Fruit fly (Drosophila melanogaster) whole organism, embryonic: ENCODE results near the gene Mco4.

ENCODE experiments used
- Abd-B ChIP-seq: fragments of 200-800 bp; sonication (Bioruptor generic); optimal IDR thresholded peaks from 2 replicates; lab custom pipeline; 2018; ENCODE audit warnings: missing biosample characterization, mild to moderate bottlenecking, missing genetic modification characterization, moderate library complexity
- B-H2 ChIP-seq: fragments of 200-800 bp; sonication (Bioruptor generic); optimal IDR thresholded peaks from 2 replicates; lab custom pipeline; 2018; ENCODE audit warnings: missing biosample characterization, mild to moderate bottlenecking, missing genetic modification characterization
- C15 ChIP-seq: fragments of 200-800 bp; sonication (Bioruptor generic); IDR thresholded peaks from 3 replicates; pipeline ENCODE4 v1.3.6; 2022; ENCODE audit warnings: missing biosample characterization, missing genetic modification characterization
- CG11504 ChIP-seq: fragments of 200-800 bp; sonication (Bioruptor generic); optimal IDR thresholded peaks from 3 replicates; lab custom pipeline; 2019; ENCODE audit warnings: missing biosample characterization, mild to moderate bottlenecking, missing genetic modification characterization, moderate library complexity
- CG1233 ChIP-seq: fragments of 200-800 bp; sonication (Bioruptor generic); optimal IDR thresholded peaks from 4 replicates; lab custom pipeline; 2018; ENCODE audit warnings: missing biosample characterization, mild to moderate bottlenecking, missing genetic modification characterization
- CG13296 ChIP-seq: fragments of 200-800 bp; sonication (Bioruptor generic); optimal IDR thresholded peaks from 3 replicates; lab custom pipeline; 2018; ENCODE audit warnings: missing biosample characterization, mild to moderate bottlenecking, missing genetic modification characterization
- CG14441 ChIP-seq: fragments of 200-800 bp; sonication (Bioruptor generic); IDR thresholded peaks from 2 replicates; pipeline ENCODE4 v1.3.6; 2022; ENCODE audit warnings: missing biosample characterization, missing genetic modification characterization
- CG15479 ChIP-seq: fragments of 200-800 bp; sonication (Bioruptor generic); optimal IDR thresholded peaks from 3 replicates; lab custom pipeline; 2019; ENCODE audit warnings: missing biosample characterization, mild to moderate bottlenecking, missing genetic modification characterization, moderate library complexity
- CG16815 ChIP-seq: fragments of 200-800 bp; sonication (Bioruptor generic); optimal IDR thresholded peaks from 3 replicates; lab custom pipeline; 2017; ENCODE audit warnings: missing biosample characterization, mild to moderate bottlenecking, missing genetic modification characterization
- CG17328 ChIP-seq: fragments of 200-800 bp; sonication (Bioruptor generic); IDR thresholded peaks from 2 replicates; pipeline ENCODE4 v1.3.6; 2022; ENCODE audit warnings: missing biosample characterization, missing genetic modification characterization
- CG17361 ChIP-seq: fragments of 200-800 bp; sonication (Bioruptor generic); IDR thresholded peaks from 3 replicates; pipeline ENCODE4 v1.3.6; 2022; ENCODE audit warnings: missing biosample characterization, missing genetic modification characterization
- CG1792 ChIP-seq: fragments of 200-800 bp; sonication (Bioruptor generic); optimal IDR thresholded peaks from 2 replicates; lab custom pipeline; 2016; ENCODE audit warnings: missing biosample characterization, missing genetic modification characterization
- CG3281 ChIP-seq: fragments of 200-800 bp; sonication (Bioruptor generic); optimal IDR thresholded peaks from 3 replicates; lab custom pipeline; 2017; ENCODE audit warnings: missing biosample characterization, mild to moderate bottlenecking, missing genetic modification characterization
- CG3838 ChIP-seq: fragments of 200-800 bp; sonication (Bioruptor generic); optimal IDR thresholded peaks from 3 replicates; lab custom pipeline; 2016; ENCODE audit warnings: missing biosample characterization, missing genetic modification characterization
- CG4854 ChIP-seq: fragments of 200-800 bp; sonication (Bioruptor generic); optimal IDR thresholded peaks from 2 replicates; lab custom pipeline; 2016; ENCODE audit warnings: missing biosample characterization, missing genetic modification characterization, inconsistent platforms
- CG6813 ChIP-seq: fragments of 200-800 bp; sonication (Bioruptor generic); optimal IDR thresholded peaks from 2 replicates; lab custom pipeline; 2017; ENCODE audit warnings: missing biosample characterization, missing genetic modification characterization, mild to moderate bottlenecking, moderate library complexity, missing genetic modification reagents
- CG7745 ChIP-seq: fragments of 200-800 bp; sonication (Bioruptor generic); optimal IDR thresholded peaks from 2 replicates; lab custom pipeline; 2018; ENCODE audit warnings: missing biosample characterization, mild to moderate bottlenecking, missing genetic modification characterization, moderate library complexity
- CG7786 ChIP-seq: fragments of 200-800 bp; sonication (Bioruptor generic); optimal IDR thresholded peaks from 2 replicates; lab custom pipeline; 2016; ENCODE audit warnings: missing biosample characterization, missing genetic modification characterization
- CTCF ChIP-seq: fragments of 200-800 bp; sonication (Bioruptor generic); optimal IDR thresholded peaks from 2 replicates; lab custom pipeline; 2017; ENCODE audit warnings: missing biosample characterization, mild to moderate bottlenecking, missing genetic modification characterization, moderate library complexity
- Chrac-16 ChIP-seq: fragments of 200-800 bp; sonication (Bioruptor generic); optimal IDR thresholded peaks from 3 replicates; lab custom pipeline; 2016; ENCODE audit warnings: missing biosample characterization, missing genetic modification characterization
- CoRest ChIP-seq: fragments of 200-800 bp; sonication (Bioruptor generic); optimal IDR thresholded peaks from 3 replicates; lab custom pipeline; 2018; ENCODE audit warnings: missing biosample characterization, mild to moderate bottlenecking, missing genetic modification characterization, moderate library complexity
- D ChIP-seq, 2 experiments: fragments of 200-800 bp in 1 of 2; fragments of >200 bp in 1 of 2; sonication (Bioruptor generic) in 1 of 2; optimal IDR thresholded peaks; 2 replicates in 1 of 2; 3 replicates in 1 of 2; lab custom pipeline; 2017; ENCODE audit warnings: mild to moderate bottlenecking in 1 of 2, missing biosample characterization in 1 of 2, missing genetic modification characterization in 1 of 2, missing genetic modification reagents in 1 of 2
- Deaf1 ChIP-seq: fragments of 200-800 bp; optimal IDR thresholded peaks from 3 replicates; lab custom pipeline; 2019; ENCODE audit warnings: missing biosample characterization, mild to moderate bottlenecking, missing genetic modification characterization, moderate library complexity
- Dp ChIP-seq: fragments of 200-800 bp; sonication (Bioruptor generic); optimal IDR thresholded peaks from 2 replicates; lab custom pipeline; 2018; ENCODE audit warnings: missing biosample characterization, mild to moderate bottlenecking, missing genetic modification characterization, moderate library complexity
- ERR ChIP-seq: fragments of 200-800 bp; sonication (Bioruptor generic); optimal IDR thresholded peaks from 2 replicates; lab custom pipeline; 2016; ENCODE audit warnings: missing biosample characterization, missing genetic modification characterization
- MTF-1 ChIP-seq: fragments of 200-800 bp; sonication (Bioruptor generic); optimal IDR thresholded peaks from 2 replicates; lab custom pipeline; 2018; ENCODE audit warnings: missing biosample characterization, mild to moderate bottlenecking, missing genetic modification characterization, borderline replicate concordance
- Meics ChIP-seq: fragments of 200-800 bp; sonication (Bioruptor generic); optimal IDR thresholded peaks from 2 replicates; lab custom pipeline; 2017; ENCODE audit warnings: missing biosample characterization, mild to moderate bottlenecking, missing genetic modification characterization
- NC2α ChIP-seq: fragments of 200-800 bp; sonication (Bioruptor generic); optimal IDR thresholded peaks from 2 replicates; lab custom pipeline; 2016; ENCODE audit warnings: missing biosample characterization, missing genetic modification characterization
- NC2β ChIP-seq: fragments of 200-800 bp; sonication (Bioruptor generic); optimal IDR thresholded peaks from 2 replicates; lab custom pipeline; 2016; ENCODE audit warnings: missing biosample characterization, missing genetic modification characterization
- Rfx ChIP-seq: fragments of 200-800 bp; sonication (Bioruptor generic); IDR thresholded peaks from 2 replicates; pipeline ENCODE4 v1.3.6; 2022; ENCODE audit warnings: missing biosample characterization, missing genetic modification characterization
- Side ChIP-seq: fragments of 200-800 bp; sonication (Bioruptor generic); optimal IDR thresholded peaks from 2 replicates; lab custom pipeline; 2016; ENCODE audit warnings: missing biosample characterization, missing genetic modification characterization
- bsh ChIP-seq, 2 experiments: fragments of 200-800 bp; sonication (Bioruptor generic); optimal IDR thresholded peaks; 2 replicates each; lab custom pipeline; 2017 to 2018; ENCODE audit warnings: mild to moderate bottlenecking in 2 of 2, missing biosample characterization in 2 of 2, missing genetic modification characterization in 2 of 2, moderate library complexity in 1 of 2
- chinmo ChIP-seq: fragments of 200-800 bp; sonication (Bioruptor generic); IDR thresholded peaks from 4 replicates; pipeline ENCODE4 v1.3.6; 2022; ENCODE audit warnings: missing biosample characterization, missing genetic modification characterization; ENCODE audit not compliant: partially characterized antibody
- crp ChIP-seq, 2 experiments: fragments of 200-800 bp; sonication (Bioruptor generic); optimal IDR thresholded peaks; 2 replicates in 1 of 2; 3 replicates in 1 of 2; lab custom pipeline; 2017; ENCODE audit warnings: missing biosample characterization in 2 of 2, missing genetic modification characterization in 2 of 2, mild to moderate bottlenecking in 1 of 2, moderate library complexity in 1 of 2
- exex ChIP-seq: fragments of 200-800 bp; sonication (Bioruptor generic); optimal IDR thresholded peaks from 4 replicates; lab custom pipeline; 2018; ENCODE audit warnings: missing biosample characterization, mild to moderate bottlenecking, missing genetic modification characterization, moderate library complexity
- gsb ChIP-seq: fragments of 200-800 bp; sonication (Bioruptor generic); IDR thresholded peaks from 2 replicates; pipeline ENCODE4 v1.3.6; 2022; ENCODE audit warnings: missing biosample characterization, missing genetic modification characterization
- hb ChIP-seq: fragments of 200-800 bp; sonication (Bioruptor generic); IDR thresholded peaks from 3 replicates; pipeline ENCODE4 v1.3.6; 2022; ENCODE audit warnings: missing biosample characterization, missing genetic modification characterization; ENCODE audit not compliant: partially characterized antibody
- klu ChIP-seq: fragments of 200-800 bp; sonication (Bioruptor generic); IDR thresholded peaks from 2 replicates; pipeline ENCODE4 v1.3.6; 2022; ENCODE audit warnings: missing biosample characterization, missing genetic modification characterization
- knrl ChIP-seq: fragments of 200-800 bp; sonication (Bioruptor generic); IDR thresholded peaks from 3 replicates; pipeline ENCODE4 v1.3.6; 2022; ENCODE audit warnings: missing biosample characterization, missing genetic modification characterization; ENCODE audit not compliant: partially characterized antibody
- lab ChIP-seq: fragments of 200-800 bp; sonication (Bioruptor generic); optimal IDR thresholded peaks from 3 replicates; lab custom pipeline; 2017; ENCODE audit warnings: missing biosample characterization, missing genetic modification characterization, mild to moderate bottlenecking, moderate library complexity, missing genetic modification reagents
- oc ChIP-seq: fragments of 200-800 bp; sonication (Bioruptor generic); optimal IDR thresholded peaks from 2 replicates; lab custom pipeline; 2018; ENCODE audit warnings: missing biosample characterization, mild to moderate bottlenecking, missing genetic modification characterization, moderate library complexity
- pb ChIP-seq: fragments of 200-800 bp; sonication (Bioruptor generic); optimal IDR thresholded peaks from 3 replicates; lab custom pipeline; 2016; ENCODE audit warnings: missing biosample characterization, missing genetic modification characterization
- phol ChIP-seq: fragments of 200-800 bp; sonication (Bioruptor generic); optimal IDR thresholded peaks from 3 replicates; lab custom pipeline; 2018; ENCODE audit warnings: missing biosample characterization, mild to moderate bottlenecking, missing genetic modification characterization, moderate library complexity
- ranshi ChIP-seq: fragments of 200-800 bp; sonication (Bioruptor generic); IDR thresholded peaks from 2 replicates; pipeline ENCODE4 v1.3.6; 2022; ENCODE audit warnings: missing biosample characterization, missing genetic modification characterization
- ro ChIP-seq: fragments of 200-800 bp; sonication (Bioruptor generic); IDR thresholded peaks from 2 replicates; pipeline ENCODE4 v1.3.6; 2022; ENCODE audit warnings: missing biosample characterization, missing genetic modification characterization
- sr ChIP-seq: fragments of 200-800 bp; sonication (Bioruptor generic); IDR thresholded peaks from 3 replicates; pipeline ENCODE4 v1.3.6; 2022; ENCODE audit warnings: missing biosample characterization, missing genetic modification characterization
- tin ChIP-seq: fragments of 200-800 bp; sonication (Bioruptor generic); optimal IDR thresholded peaks from 3 replicates; lab custom pipeline; 2016; ENCODE audit warnings: missing biosample characterization, missing genetic modification characterization
- tup ChIP-seq: fragments of 200-800 bp; sonication (Bioruptor generic); optimal IDR thresholded peaks from 2 replicates; lab custom pipeline; 2016; ENCODE audit warnings: missing biosample characterization, mild to moderate bottlenecking, missing genetic modification characterization, moderate library complexity
- vnd ChIP-seq: fragments of 200-800 bp; sonication (Bioruptor generic); IDR thresholded peaks from 3 replicates; pipeline ENCODE4 v1.3.6; 2022; ENCODE audit warnings: missing biosample characterization, missing genetic modification characterization; ENCODE audit not compliant: partially characterized antibody

Mco4 gene

DNA sequence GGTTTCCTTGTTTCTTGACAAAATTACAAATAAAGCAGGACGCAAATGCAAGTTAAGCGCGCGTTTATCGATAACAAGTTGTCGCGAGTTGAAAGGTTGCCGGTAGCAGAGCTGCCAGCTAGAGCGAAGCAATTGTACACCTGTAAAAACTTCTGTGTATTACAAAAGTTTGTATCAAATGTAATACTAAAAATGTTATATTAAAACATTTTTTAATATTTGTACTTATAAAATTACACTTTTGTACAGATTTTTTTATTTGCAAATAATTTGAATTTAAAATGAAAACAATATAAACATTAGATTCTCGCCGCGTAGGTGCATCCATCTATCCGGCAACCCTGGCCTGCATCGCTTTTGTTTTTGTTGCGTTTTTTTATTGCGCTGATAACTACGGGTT lies 11.3 kb downstream of the Mco4 start, which contains the start of the genes CG8142 and Ucp4A (continued):
- TF ChIP-seq tup (GFP tag; lab: Kevin White, UChicago) (peak; percentile 75), vnd (GFP tag; lab: Robert Waterston, UW) (no peak), CG14441 (peak; percentile 97), exex (tag; lab: Kevin White, UChicago) (peak; percentile 64), CG7745 (tag; lab: Kevin White, UChicago) (no peak), CoRest (tag; lab: Kevin White, UChicago) (peak; percentile 95), ERR (GFP tag; lab: Kevin White, UChicago) (no peak), gsb (GFP tag; lab: Robert Waterston, UW) (peak; percentile 88), CG17361 (peak; percentile 93), C15 (peak; percentile 89), Dp (GFP tag; lab: Kevin White, UChicago) (peak; percentile 71), CG11504 (tag; lab: Kevin White, UChicago) (peak; percentile 91), CG3838 (GFP tag; lab: Kevin White, UChicago) (peak; percentile 58), pb (GFP tag; lab: Kevin White, UChicago) (no peak), CG1233 (GFP tag; lab: Kevin White, UChicago) (peak; percentile 89), NC2β (GFP tag; lab: Kevin White, UChicago) (no peak), CG4854 (GFP tag; lab: Kevin White, UChicago) (peak; percentile 60), oc (tag; lab: Kevin White, UChicago) (peak; percentile 78), NC2α (GFP tag; lab: Kevin White, UChicago) (no peak), crp (GFP tag; optimal IDR thresholded peaks at IDR 0.05; lab: Kevin White, UChicago) (peak in 1 of 2 experiments; percentile 61), Side (GFP tag; lab: Kevin White, UChicago) (peak; percentile 36), ro (GFP tag; lab: Robert Waterston, UW) (peak; percentile 90), Rfx (peak; percentile 96), Meics (peak; percentile 92), Abd-B (GFP tag; lab: Kevin White, UChicago) (peak; percentile 95), CG16815 (GFP tag; lab: Kevin White, UChicago) (peak; percentile 88), klu (GFP tag; lab: Robert Waterston, UW) (peak; percentile 93), CG17328 (GFP tag; lab: Robert Waterston, UW) (peak; percentile 96), lab (GFP tag; lab: Kevin White, UChicago) (peak; percentile 94), MTF-1 (peak; percentile 73), bsh (GFP tag; optimal IDR thresholded peaks at IDR 0.05; lab: Kevin White, UChicago) (peak; percentile 21 to 92), D (optimal IDR thresholded peaks at IDR 0.05; lab: Kevin White, UChicago) (no peak), D (GFP tag; optimal IDR thresholded peaks at IDR 0.05; lab: Kevin White, UChicago) (peak; percentile 89), ranshi (GFP tag; lab: Robert Waterston, UW) (peak; percentile 96), CG7786 (GFP tag; lab: Kevin White, UChicago) (peak; percentile 46), CG6813 (peak; percentile 78), CG1792 (GFP tag; lab: Kevin White, UChicago) (no peak), CG15479 (GFP tag; lab: Kevin White, UChicago) (no peak), chinmo (GFP tag; lab: Robert Waterston, UW) (0 out of 4 replicates have a peak, but pooled peaks have one; percentile 52), sr (GFP tag; lab: Robert Waterston, UW) (peak; percentile 43; the same call in 2 of the 3 replicates), B-H2 (GFP tag; lab: Kevin White, UChicago) (peak; percentile 85), Chrac-16 (GFP tag; lab: Kevin White, UChicago) (peak; percentile 92), knrl (GFP tag; lab: Robert Waterston, UW) (peak; percentile 53; the same call in 2 of the 3 replicates), tin (peak; percentile 93), CG13296 (GFP tag; lab: Kevin White, UChicago) (peak; percentile 91), CG3281 (GFP tag; lab: Kevin White, UChicago) (peak; percentile 90), Deaf1 (tag; lab: Kevin White, UChicago) (peak; percentile 67), hb (GFP tag; lab: Robert Waterston, UW) (no peak), CTCF (GFP tag; lab: Kevin White, UChicago) (no peak), phol (tag; lab: Kevin White, UChicago) (peak; percentile 95)
